Fruit fly (Drosophila melanogaster) whole organism, embryonic: Measurements from ENCODE around the gene CG17652.
A peak's percentile ranks its signal among the peaks of the same experiment; 100 is the strongest.

Experiments
- ATbp ChIP-seq: fragments of 200-800 bp; sonication (Bioruptor generic); optimal IDR thresholded peaks from 2 replicates; lab custom pipeline; 2017; ENCODE audit warnings: missing biosample characterization, mild to moderate bottlenecking, missing genetic modification characterization, missing genetic modification reagents
- Antp ChIP-seq: fragments of 200-800 bp; sonication (Bioruptor generic); optimal IDR thresholded peaks from 3 replicates; lab custom pipeline; 2016; ENCODE audit warnings: missing biosample characterization, missing genetic modification characterization
- Awh ChIP-seq: fragments of 200-800 bp; sonication (Bioruptor generic); IDR thresholded peaks from 2 replicates; pipeline ENCODE4, ENCODE4 v1.3.6; 2022; ENCODE audit warnings: missing biosample characterization, missing genetic modification characterization
- Blimp-1 ChIP-seq: fragments of 200-800 bp; sonication (Bioruptor generic); optimal IDR thresholded peaks from 3 replicates; lab custom pipeline; 2018; ENCODE audit warnings: missing biosample characterization, missing genetic modification characterization, mild to moderate bottlenecking, moderate library complexity, missing genetic modification reagents
- CG10209 ChIP-seq: fragments of 200-800 bp; sonication (Bioruptor generic); optimal IDR thresholded peaks from 3 replicates; lab custom pipeline; 2017; ENCODE audit warnings: missing biosample characterization, mild to moderate bottlenecking, missing genetic modification characterization, missing genetic modification reagents
- CG11560 ChIP-seq: fragments of 200-800 bp; sonication (Bioruptor generic); IDR thresholded peaks from 3 replicates; pipeline ENCODE4 v1.3.6; 2022; ENCODE audit warnings: missing biosample characterization, missing genetic modification characterization
- CG11696 ChIP-seq: fragments of 200-800 bp; sonication (Bioruptor generic); IDR thresholded peaks from 2 replicates; pipeline ENCODE4 v1.3.6; 2022; ENCODE audit warnings: missing biosample characterization, missing genetic modification characterization
- CG12769 ChIP-seq: fragments of 200-800 bp; sonication (Bioruptor generic); optimal IDR thresholded peaks from 2 replicates; lab custom pipeline; 2019; ENCODE audit warnings: missing biosample characterization, mild to moderate bottlenecking, missing genetic modification characterization, moderate library complexity
- CG13296 ChIP-seq: fragments of 200-800 bp; sonication (Bioruptor generic); optimal IDR thresholded peaks from 3 replicates; lab custom pipeline; 2018; ENCODE audit warnings: missing biosample characterization, mild to moderate bottlenecking, missing genetic modification characterization
- CG14667 ChIP-seq: fragments of 200-800 bp; sonication (Bioruptor generic); IDR thresholded peaks from 2 replicates; pipeline ENCODE4 v1.3.6; 2022; ENCODE audit warnings: missing biosample characterization, missing genetic modification characterization
- CG15269 ChIP-seq: fragments of 200-800 bp; sonication (Bioruptor generic); optimal IDR thresholded peaks from 2 replicates; lab custom pipeline; 2018; ENCODE audit warnings: missing biosample characterization, mild to moderate bottlenecking, missing genetic modification characterization, moderate library complexity
- CG15514 ChIP-seq: fragments of 200-800 bp; sonication (Bioruptor generic); optimal IDR thresholded peaks from 3 replicates; lab custom pipeline; 2017; ENCODE audit warnings: missing biosample characterization, missing genetic modification characterization, mild to moderate bottlenecking, moderate library complexity, missing genetic modification reagents
- CG15601 ChIP-seq: fragments of 200-800 bp; sonication (Bioruptor generic); optimal IDR thresholded peaks from 3 replicates; lab custom pipeline; 2019; ENCODE audit warnings: missing biosample characterization, mild to moderate bottlenecking, missing genetic modification characterization, moderate library complexity
- CG31441 ChIP-seq: fragments of 200-800 bp; sonication (Bioruptor generic); IDR thresholded peaks from 2 replicates; pipeline ENCODE4 v1.3.6; 2022; ENCODE audit warnings: missing biosample characterization, missing genetic modification characterization
- CG3407 ChIP-seq: fragments of 200-800 bp; sonication (Bioruptor generic); optimal IDR thresholded peaks from 2 replicates; lab custom pipeline; 2018; ENCODE audit warnings: missing biosample characterization, mild to moderate bottlenecking, missing genetic modification characterization
- CG34376 ChIP-seq: fragments of 200-800 bp; sonication (Bioruptor generic); optimal IDR thresholded peaks from 2 replicates; lab custom pipeline; 2018; ENCODE audit warnings: missing biosample characterization, mild to moderate bottlenecking, missing genetic modification characterization
- CG4424 ChIP-seq: fragments of 200-800 bp; sonication (Bioruptor generic); optimal IDR thresholded peaks from 3 replicates; lab custom pipeline; 2016; ENCODE audit warnings: missing biosample characterization, missing genetic modification characterization
- CG7987 ChIP-seq: fragments of 200-800 bp; sonication (Bioruptor generic); optimal IDR thresholded peaks from 2 replicates; lab custom pipeline; 2018; ENCODE audit warnings: missing biosample characterization, mild to moderate bottlenecking, missing genetic modification characterization, moderate library complexity
- CG8924 ChIP-seq: fragments of 200-800 bp; optimal IDR thresholded peaks from 3 replicates; lab custom pipeline; 2019; ENCODE audit warnings: missing biosample characterization, mild to moderate bottlenecking, missing genetic modification characterization, moderate library complexity
- CG9609 ChIP-seq: fragments of 200-800 bp; sonication (Bioruptor generic); optimal IDR thresholded peaks from 3 replicates; lab custom pipeline; 2016; ENCODE audit warnings: missing biosample characterization, missing genetic modification characterization
- CG9932 ChIP-seq: fragments of 200-800 bp; sonication (Bioruptor generic); IDR thresholded peaks from 2 replicates; pipeline ENCODE4 v1.3.6; 2022; ENCODE audit warnings: missing biosample characterization, missing genetic modification characterization
- Chrac-16 ChIP-seq: fragments of 200-800 bp; sonication (Bioruptor generic); optimal IDR thresholded peaks from 3 replicates; lab custom pipeline; 2016; ENCODE audit warnings: missing biosample characterization, missing genetic modification characterization
- E2f2 ChIP-seq: fragments of 200-800 bp; sonication (Bioruptor generic); IDR thresholded peaks from 2 replicates; pipeline ENCODE4 v1.3.6; 2022; ENCODE audit warnings: missing biosample characterization, missing genetic modification characterization
- Ets97D ChIP-seq: fragments of 200-800 bp; sonication (Bioruptor generic); optimal IDR thresholded peaks from 3 replicates; lab custom pipeline; 2016; ENCODE audit warnings: missing biosample characterization, missing genetic modification characterization
- Fer3 ChIP-seq: fragments of 200-800 bp; sonication (Bioruptor generic); optimal IDR thresholded peaks from 2 replicates; lab custom pipeline; 2018; ENCODE audit warnings: missing biosample characterization, mild to moderate bottlenecking, missing genetic modification characterization, moderate library complexity
- Ptx1 ChIP-seq: fragments of 200-800 bp; sonication (Bioruptor generic); IDR thresholded peaks from 2 replicates; pipeline ENCODE4 v1.3.6; 2022; ENCODE audit warnings: missing biosample characterization, missing genetic modification characterization
- Sox100B ChIP-seq: fragments of 200-800 bp; sonication (Bioruptor generic); optimal IDR thresholded peaks from 3 replicates; lab custom pipeline; 2018; ENCODE audit warnings: missing biosample characterization, mild to moderate bottlenecking, missing genetic modification characterization
- Sox102F ChIP-seq: fragments of 200-800 bp; sonication (Bioruptor generic); optimal IDR thresholded peaks from 2 replicates; lab custom pipeline; 2018; ENCODE audit warnings: missing biosample characterization, mild to moderate bottlenecking, missing genetic modification characterization, moderate library complexity
- ase ChIP-seq: fragments of 200-800 bp; sonication (Bioruptor generic); IDR thresholded peaks from 3 replicates; pipeline ENCODE4 v1.3.6; 2022; ENCODE audit warnings: missing biosample characterization, missing genetic modification characterization
- ash1 ChIP-seq: fragments of 200-800 bp; sonication (Bioruptor generic); optimal IDR thresholded peaks from 2 replicates; lab custom pipeline; 2018; ENCODE audit warnings: missing biosample characterization, mild to moderate bottlenecking, missing genetic modification characterization
- ci ChIP-seq: fragments of 200-800 bp; sonication (Bioruptor generic); IDR thresholded peaks from 3 replicates; pipeline ENCODE4 v1.3.6; 2022; ENCODE audit warnings: missing biosample characterization, missing genetic modification characterization
- da ChIP-seq: fragments of 200-800 bp; sonication (Bioruptor generic); optimal IDR thresholded peaks from 2 replicates; lab custom pipeline; 2016; ENCODE audit warnings: missing biosample characterization, missing genetic modification characterization
- danr ChIP-seq: fragments of 200-800 bp; sonication (Bioruptor generic); IDR thresholded peaks from 2 replicates; pipeline ENCODE4 v1.3.6; 2022; ENCODE audit warnings: missing biosample characterization, missing genetic modification characterization
- hkb ChIP-seq, 2 experiments: fragments of 200-800 bp in 1 of 2; fragments of >200 bp in 1 of 2; sonication (Bioruptor generic) in 1 of 2; IDR thresholded peaks in 1 of 2; optimal IDR thresholded peaks in 1 of 2; 2 replicates each; pipeline versions ENCODE4 v1.3.6 to Lab custom; 2017 to 2022; ENCODE audit warnings: missing biosample characterization in 1 of 2, missing genetic modification characterization in 1 of 2
- ind ChIP-seq: fragments of 200-800 bp; sonication (Bioruptor generic); optimal IDR thresholded peaks from 3 replicates; lab custom pipeline; 2016; ENCODE audit warnings: missing biosample characterization, missing genetic modification characterization
- jing ChIP-seq: fragments of 200-800 bp; sonication (Bioruptor generic); optimal IDR thresholded peaks from 2 replicates; lab custom pipeline; 2018; ENCODE audit warnings: missing biosample characterization, mild to moderate bottlenecking, missing genetic modification characterization
- kni ChIP-seq: fragments of 200-800 bp; sonication (Bioruptor generic); optimal IDR thresholded peaks from 3 replicates; lab custom pipeline; 2017; ENCODE audit warnings: mild to moderate bottlenecking, missing biosample characterization, missing genetic modification reagents, missing genetic modification characterization
- maf-S ChIP-seq: fragments of 200-800 bp; sonication (Bioruptor generic); optimal IDR thresholded peaks from 2 replicates; lab custom pipeline; 2016; ENCODE audit warnings: missing biosample characterization, missing genetic modification characterization
- mirr ChIP-seq: fragments of 200-800 bp; sonication (Bioruptor generic); optimal IDR thresholded peaks from 3 replicates; lab custom pipeline; 2018; ENCODE audit warnings: missing biosample characterization, mild to moderate bottlenecking, missing genetic modification characterization
- nerfin-1 ChIP-seq: fragments of 200-800 bp; sonication (Bioruptor generic); optimal IDR thresholded peaks from 3 replicates; lab custom pipeline; 2019; ENCODE audit warnings: missing biosample characterization, mild to moderate bottlenecking, missing genetic modification characterization, moderate library complexity
- nom ChIP-seq: fragments of 200-800 bp; sonication (Bioruptor generic); optimal IDR thresholded peaks from 2 replicates; lab custom pipeline; 2017; ENCODE audit warnings: missing biosample characterization, missing genetic modification characterization, mild to moderate bottlenecking, moderate library complexity, missing genetic modification reagents
- otp ChIP-seq: fragments of 200-800 bp; sonication (Bioruptor generic); IDR thresholded peaks from 3 replicates; pipeline ENCODE4, ENCODE4 v1.3.6; 2022; ENCODE audit warnings: missing biosample characterization, missing genetic modification characterization
- pan ChIP-seq, 4 experiments: fragments of >200 bp in 3 of 4; fragments of 200-800 bp in 1 of 4; sonication (Bioruptor generic) in 1 of 4; optimal IDR thresholded peaks in 3 of 4; IDR thresholded peaks in 1 of 4; 2 replicates each; pipeline versions ENCODE4 v1.3.6 to Lab custom; 2017 to 2022; ENCODE audit warnings: missing biosample characterization in 2 of 4, missing genetic modification characterization in 2 of 4, mixed read lengths in 1 of 4
- pb ChIP-seq: fragments of 200-800 bp; sonication (Bioruptor generic); optimal IDR thresholded peaks from 3 replicates; lab custom pipeline; 2016; ENCODE audit warnings: missing biosample characterization, missing genetic modification characterization
- run ChIP-seq: fragments of 200-800 bp; sonication (Bioruptor generic); optimal IDR thresholded peaks from 3 replicates; lab custom pipeline; 2018; ENCODE audit warnings: missing biosample characterization, mild to moderate bottlenecking, missing genetic modification characterization
- sens ChIP-seq: fragments of 200-800 bp; sonication (Bioruptor generic); peaks from one replicate; lab custom pipeline; 2016; ENCODE audit warnings: missing biosample characterization, missing genetic modification characterization
- sr ChIP-seq: fragments of 200-800 bp; sonication (Bioruptor generic); IDR thresholded peaks from 3 replicates; pipeline ENCODE4 v1.3.6; 2022; ENCODE audit warnings: missing biosample characterization, missing genetic modification characterization
- tgo ChIP-seq: fragments of 200-800 bp; sonication (Bioruptor generic); IDR thresholded peaks from 3 replicates; pipeline ENCODE4 v1.3.6; 2022; ENCODE audit warnings: missing biosample characterization, missing genetic modification characterization
- wdn ChIP-seq: fragments of 200-800 bp; sonication (Bioruptor generic); IDR thresholded peaks from 2 replicates; pipeline ENCODE4 v1.3.6; 2022; ENCODE audit warnings: missing biosample characterization, missing genetic modification characterization
- wor ChIP-seq: fragments of 200-800 bp; sonication (Bioruptor generic); IDR thresholded peaks from 2 replicates; pipeline ENCODE4 v1.3.6; 2022; ENCODE audit warnings: missing biosample characterization, missing genetic modification characterization

Gene CG17652

dm6 chr2L:1740095-1740494 lies 7.9 kb upstream of the CG17652 start:
- TF ChIP-seq ash1 (GFP tag; lab: Kevin White, UChicago) (no peak), CG15601 (no peak), CG10209 (GFP tag; lab: Kevin White, UChicago) (peak; percentile 16), da (GFP tag; lab: Kevin White, UChicago) (no peak), CG34376 (GFP tag; lab: Kevin White, UChicago) (no peak), ATbp (GFP tag; lab: Kevin White, UChicago) (peak; percentile 52), CG8924 (tag; lab: Kevin White, UChicago) (no peak), CG9609 (GFP tag; lab: Kevin White, UChicago) (no peak), Fer3 (tag; lab: Kevin White, UChicago) (no peak), CG15269 (tag; lab: Kevin White, UChicago) (peak; percentile 30), mirr (GFP tag; lab: Kevin White, UChicago) (peak; percentile 53), Sox102F (no peak), ase (no peak), Ets97D (GFP tag; lab: Kevin White, UChicago) (no peak), sens (GFP tag; lab: Kevin White, UChicago) (peak; percentile 10), Antp (GFP tag; lab: Kevin White, UChicago) (no peak), wor (GFP tag; lab: Robert Waterston, UW) (no peak), CG13296 (GFP tag; lab: Kevin White, UChicago) (peak; percentile 19), Awh (GFP tag; lab: Robert Waterston, UW) (peak; percentile 55; the same call in 1 of the 2 replicates), sr (GFP tag; lab: Robert Waterston, UW) (0 out of 3 replicates have a peak, but pooled peaks have one; percentile 5), CG14667 (GFP tag; lab: Robert Waterston, UW) (no peak), pb (no peak), CG4424 (no peak), CG15514 (GFP tag; lab: Kevin White, UChicago) (no peak), run (tag; lab: Kevin White, UChicago) (no peak), hkb (optimal IDR thresholded peaks at IDR 0.05; lab: Kevin White, UChicago) (no peak), hkb (GFP tag; IDR thresholded peaks at IDR 0.05; lab: Robert Waterston, UW) (peak; percentile 14; the same call in 1 of the 2 replicates), pan (optimal IDR thresholded peaks at IDR 0.05; lab: Kevin White, UChicago) (no peak), pan (GFP tag; optimal IDR thresholded peaks at IDR 0.05 in 1 of 2, IDR thresholded peaks at IDR 0.05 in 1 of 2) (peak in 1 of 2 experiments; percentile 37), nom (GFP tag; lab: Kevin White, UChicago) (no peak), CG11560 (no peak), wdn (GFP tag; lab: Robert Waterston, UW) (no peak), CG3407 (GFP tag; lab: Kevin White, UChicago) (peak; percentile 18), jing (no peak), Blimp-1 (GFP tag; lab: Kevin White, UChicago) (peak; percentile 11), ind (GFP tag; lab: Kevin White, UChicago) (no peak), CG9932 (peak; percentile 13; the same call in 1 of the 2 replicates), CG12769 (tag; lab: Kevin White, UChicago) (no peak), maf-S (GFP tag; lab: Kevin White, UChicago) (no peak), Ptx1 (GFP tag; lab: Robert Waterston, UW) (no peak), CG31441 (GFP tag; lab: Robert Waterston, UW) (no peak), kni (peak; percentile 39), CG7987 (GFP tag; lab: Kevin White, UChicago) (no peak), ci (GFP tag; lab: Robert Waterston, UW) (peak; percentile 34; the same call in 1 of the 3 replicates), nerfin-1 (tag; lab: Kevin White, UChicago) (no peak), danr (GFP tag; lab: Robert Waterston, UW) (no peak), Chrac-16 (GFP tag; lab: Kevin White, UChicago) (no peak), tgo (GFP tag; lab: Robert Waterston, UW) (no peak), E2f2 (GFP tag; lab: Robert Waterston, UW) (no peak), Sox100B (GFP tag; lab: Kevin White, UChicago) (peak; percentile 3), CG11696 (0 out of 2 replicates have a peak, but pooled peaks have one; percentile 46), otp (GFP tag; lab: Robert Waterston, UW) (0 out of 3 replicates have a peak, but pooled peaks have one; percentile 22)
